Comparison of ENCODE assay signal across 3 fruit fly cellular contexts in the genomic region with DNA sequence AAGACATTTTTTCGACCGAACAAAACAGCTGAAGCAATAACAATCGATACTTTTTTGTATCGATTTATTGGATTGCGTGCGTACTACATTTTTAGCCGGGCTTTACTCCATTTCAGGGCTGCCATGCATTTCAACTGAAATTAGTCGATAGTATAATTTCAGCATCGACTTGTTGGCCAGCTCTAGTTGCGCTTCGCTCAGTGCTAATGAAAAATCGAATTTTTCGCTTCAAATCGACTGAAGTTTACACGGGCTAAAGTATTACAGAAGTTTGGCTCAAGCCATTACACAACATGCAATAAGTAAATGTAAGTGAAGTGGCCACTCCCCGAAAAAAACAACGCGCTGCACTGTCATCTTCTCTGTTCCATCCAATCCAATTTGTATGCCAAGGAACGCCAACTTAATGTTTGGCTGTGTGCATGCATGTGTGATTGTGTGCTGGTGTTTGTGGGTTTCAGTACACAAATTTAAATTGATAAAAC.
A peak's percentile ranks its signal among the peaks of the same experiment; 100 is the strongest.
TF ChIP-seq lines count a peak whose summit lies in the region.

TSS of gene mRpL47 (minus strand) at position 49 of the 485 bp plus-strand sequence.
TSS of gene CG8176 (plus strand) at position 148 of the 485 bp plus-strand sequence.
TSS of gene Kdm3 (plus strand) at position 148 of the 485 bp plus-strand sequence.

TF ChIP-seq in whole organism, adult, 20 proteins besides CTCF, POLR2A, EP300 and RAD21 (continued from another document):
- TF ChIP-seq CG1620 (GFP tag; optimal IDR thresholded peaks at IDR 0.05; lab: Kevin White, UChicago) (peak; percentile 86), tj (GFP tag; optimal IDR thresholded peaks at IDR 0.05; lab: Kevin White, UChicago) (peak; percentile 54), CG12768 (GFP tag; optimal IDR thresholded peaks at IDR 0.05; lab: Kevin White, UChicago) (peak; percentile 22), CG33017 (tag; optimal IDR thresholded peaks at IDR 0.05; lab: Kevin White, UChicago) (no peak)

TF ChIP-seq in whole organism, embryonic, 481 proteins besides CTCF, POLR2A, EP300 and RAD21 (continued from another document and continues in another):
- TF ChIP-seq CG34224 (GFP tag; IDR thresholded peaks at IDR 0.05; lab: Robert Waterston, UW; ENCODE audit: partially characterized antibody) = no peak
- TF ChIP-seq Hsf (GFP tag; optimal IDR thresholded peaks at IDR 0.05; lab: Kevin White, UChicago) = peak; percentile 66
- TF ChIP-seq gsb-n (tag; optimal IDR thresholded peaks at IDR 0.05; lab: Kevin White, UChicago) = peak; percentile 73
- peak; percentile 48 for TF ChIP-seq CG12744 (GFP tag; optimal IDR thresholded peaks at IDR 0.05; lab: Kevin White, UChicago)
- peak; percentile 49 for TF ChIP-seq CG13424 (tag; optimal IDR thresholded peaks at IDR 0.05; lab: Kevin White, UChicago)
- TF ChIP-seq jigr1 (GFP tag; IDR thresholded peaks at IDR 0.05; lab: Robert Waterston, UW) = no peak
- peak; percentile 35 for TF ChIP-seq ems (GFP tag; optimal IDR thresholded peaks at IDR 0.05; lab: Kevin White, UChicago)
- no peak for TF ChIP-seq CG7556 (GFP tag; optimal IDR thresholded peaks at IDR 0.05; lab: Kevin White, UChicago)
- peak; percentile 95 for TF ChIP-seq HmgZ (tag; optimal IDR thresholded peaks at IDR 0.05; lab: Kevin White, UChicago)
- no peak for TF ChIP-seq CG3847 (GFP tag; IDR thresholded peaks at IDR 0.05; lab: Robert Waterston, UW)
- TF ChIP-seq oc (tag; optimal IDR thresholded peaks at IDR 0.05; lab: Kevin White, UChicago) = no peak
- TF ChIP-seq HmgD (GFP tag; optimal IDR thresholded peaks at IDR 0.05; lab: Kevin White, UChicago) = peak; percentile 97
- peak; percentile 2 for TF ChIP-seq CG18619 (GFP tag; optimal IDR thresholded peaks at IDR 0.05; lab: Kevin White, UChicago)
- peak; percentile 58 for TF ChIP-seq CG9817 (tag; optimal IDR thresholded peaks at IDR 0.05; lab: Kevin White, UChicago)
- TF ChIP-seq Ets65A (GFP tag; lab: Kevin White, UChicago) = peak; percentile 96
- peak; percentile 86 for TF ChIP-seq B-H2 (GFP tag; optimal IDR thresholded peaks at IDR 0.05; lab: Kevin White, UChicago)
- TF ChIP-seq fd64A (GFP tag; optimal IDR thresholded peaks at IDR 0.05; lab: Kevin White, UChicago) = no peak
- TF ChIP-seq zen (tag; optimal IDR thresholded peaks at IDR 0.05; lab: Kevin White, UChicago) = peak; percentile 66
- peak; percentile 97 for TF ChIP-seq CG4617 (GFP tag; optimal IDR thresholded peaks at IDR 0.05; lab: Kevin White, UChicago; ENCODE audit: borderline replicate concordance)
- peak; percentile 80 for TF ChIP-seq repo (GFP tag; optimal IDR thresholded peaks at IDR 0.05; lab: Kevin White, UChicago)
- peak; percentile 62 for TF ChIP-seq CoRest (tag; optimal IDR thresholded peaks at IDR 0.05; lab: Kevin White, UChicago)
- TF ChIP-seq Ets97D (GFP tag; optimal IDR thresholded peaks at IDR 0.05; lab: Kevin White, UChicago) = peak; percentile 94
- peak; percentile 91 for TF ChIP-seq CHES-1-like (GFP tag; optimal IDR thresholded peaks at IDR 0.05; lab: Kevin White, UChicago)
- TF ChIP-seq Bteb2 (GFP tag; optimal IDR thresholded peaks at IDR 0.05; lab: Kevin White, UChicago) = peak; percentile 61
- peak; percentile 25 for TF ChIP-seq unpg (GFP tag; optimal IDR thresholded peaks at IDR 0.05; lab: Kevin White, UChicago)
- TF ChIP-seq lbe (GFP tag; optimal IDR thresholded peaks at IDR 0.05; lab: Kevin White, UChicago) = no peak
- peak; percentile 43 for TF ChIP-seq CG18262 (tag; optimal IDR thresholded peaks at IDR 0.05; lab: Kevin White, UChicago)
- TF ChIP-seq CG30403 (GFP tag; optimal IDR thresholded peaks at IDR 0.05; lab: Kevin White, UChicago) = peak; percentile 73
- no peak for TF ChIP-seq C15 (GFP tag; IDR thresholded peaks at IDR 0.05; lab: Robert Waterston, UW)
- no peak for TF ChIP-seq sc (optimal IDR thresholded peaks at IDR 0.05; lab: Kevin White, UChicago)
- TF ChIP-seq sc (GFP tag; optimal IDR thresholded peaks at IDR 0.05; lab: Kevin White, UChicago) = no peak
- TF ChIP-seq CG7786 (GFP tag; optimal IDR thresholded peaks at IDR 0.05; lab: Kevin White, UChicago) = peak; percentile 72
- TF ChIP-seq CG3281 (GFP tag; optimal IDR thresholded peaks at IDR 0.05; lab: Kevin White, UChicago) = peak; percentile 42
- TF ChIP-seq CG2678 (tag; optimal IDR thresholded peaks at IDR 0.05; lab: Kevin White, UChicago) = peak; percentile 43
- TF ChIP-seq CG12942 (GFP tag; optimal IDR thresholded peaks at IDR 0.05; lab: Kevin White, UChicago) = peak; percentile 61
- TF ChIP-seq nom (GFP tag; optimal IDR thresholded peaks at IDR 0.05; lab: Kevin White, UChicago) = no peak
- peak; percentile 100 for TF ChIP-seq BEAF-32 (GFP tag; optimal IDR thresholded peaks at IDR 0.05; lab: Kevin White, UChicago)
- TF ChIP-seq crp (GFP tag; optimal IDR thresholded peaks at IDR 0.05; lab: Kevin White, UChicago) = peak; percentile 64 to 95
- no peak for TF ChIP-seq wdn (GFP tag; IDR thresholded peaks at IDR 0.05; lab: Robert Waterston, UW)
- peak; percentile 87 for TF ChIP-seq pho (GFP tag; optimal IDR thresholded peaks at IDR 0.05; lab: Kevin White, UChicago)
- TF ChIP-seq CG32532 (GFP tag; IDR thresholded peaks at IDR 0.05; lab: Robert Waterston, UW) = no peak
- peak; percentile 25 for TF ChIP-seq CG12104 (GFP tag; optimal IDR thresholded peaks at IDR 0.05; lab: Kevin White, UChicago)
- TF ChIP-seq CG12659 (GFP tag; optimal IDR thresholded peaks at IDR 0.05; lab: Kevin White, UChicago) = peak; percentile 90
- TF ChIP-seq CG10959 (GFP tag; IDR thresholded peaks at IDR 0.05; lab: Robert Waterston, UW) = no peak
- no peak for TF ChIP-seq Neu2 (GFP tag; optimal IDR thresholded peaks at IDR 0.05; lab: Kevin White, UChicago; ENCODE audit: borderline replicate concordance)
- TF ChIP-seq otp (GFP tag; IDR thresholded peaks at IDR 0.05; lab: Robert Waterston, UW) = no peak
- TF ChIP-seq CG15601 (tag; optimal IDR thresholded peaks at IDR 0.05; lab: Kevin White, UChicago) = peak; percentile 81
- TF ChIP-seq CG11696 (GFP tag; IDR thresholded peaks at IDR 0.05; lab: Robert Waterston, UW) = no peak
- TF ChIP-seq emc (GFP tag; optimal IDR thresholded peaks at IDR 0.05; lab: Kevin White, UChicago) = peak; percentile 43
- peak; percentile 86 for TF ChIP-seq Hmr (GFP tag; optimal IDR thresholded peaks at IDR 0.05; lab: Kevin White, UChicago)
- peak; percentile 60 for TF ChIP-seq bab2 (GFP tag; optimal IDR thresholded peaks at IDR 0.05; lab: Kevin White, UChicago)
- TF ChIP-seq Stat92E (GFP tag; optimal IDR thresholded peaks at IDR 0.05; lab: Kevin White, UChicago) = peak in 1 of 3 experiments; percentile 54
- TF ChIP-seq CG2129 (GFP tag; IDR thresholded peaks at IDR 0.05; lab: Robert Waterston, UW; ENCODE audit: partially characterized antibody) = no peak
- TF ChIP-seq CG11504 (tag; optimal IDR thresholded peaks at IDR 0.05; lab: Kevin White, UChicago) = no peak
- peak; percentile 87 for TF ChIP-seq sd (tag; optimal IDR thresholded peaks at IDR 0.05; lab: Kevin White, UChicago)
- TF ChIP-seq Adf1 (GFP tag; IDR thresholded peaks at IDR 0.05; lab: Robert Waterston, UW) = no peak
- peak; percentile 31 for TF ChIP-seq CG1233 (GFP tag; optimal IDR thresholded peaks at IDR 0.05; lab: Kevin White, UChicago)
- TF ChIP-seq CG6689 (GFP tag; IDR thresholded peaks at IDR 0.05; lab: Robert Waterston, UW) = no peak
- peak; percentile 38 for TF ChIP-seq CG11398 (GFP tag; optimal IDR thresholded peaks at IDR 0.05; lab: Kevin White, UChicago)
- TF ChIP-seq jumu (GFP tag; optimal IDR thresholded peaks at IDR 0.05; lab: Kevin White, UChicago) = peak; percentile 91
- no peak for TF ChIP-seq vvl (GFP tag; IDR thresholded peaks at IDR 0.05; lab: Robert Waterston, UW)

TF ChIP-seq in whole organism, wandering third instar larva, 38 proteins besides CTCF, POLR2A, EP300 and RAD21 (continued from another document):
- TF ChIP-seq Abd-B (GFP tag; optimal IDR thresholded peaks at IDR 0.05; lab: Kevin White, UChicago) = no peak
